Worm (Caenorhabditis elegans): Measurements from ENCODE around the gene comt-3.

ce11 chrV:2045956-2046355 is 11.4 kb upstream of the comt-3 start, which contains the start of gene Y40B10A.5:
- TF ChIP-seq zag-1 (tag; optimal IDR thresholded peaks at IDR 0.05) (no peak), dmd-8 (GFP tag; IDR thresholded peaks at IDR 0.05) (no peak), unc-62 (GFP tag; optimal IDR thresholded peaks at IDR 0.05 in 1 of 2) (no peak), unc-62 (tag; optimal IDR thresholded peaks at IDR 0.05) (no peak), F37D6.2 (tag; optimal IDR thresholded peaks at IDR 0.05) (no peak), ama-1 (optimal IDR thresholded peaks at IDR 0.05) (no peak), nhr-11 (tag; optimal IDR thresholded peaks at IDR 0.05) (no peak), mep-1 (tag; optimal IDR thresholded peaks at IDR 0.05) (no peak)
